Fruit fly (Drosophila melanogaster) whole organism: ENCODE measurements around the gene mRpL19.

Source experiments
- CG8478 ChIP-seq: fragments of >200 bp; optimal IDR thresholded peaks from 2 replicates; lab custom pipeline; 2018; ENCODE audit warnings: inconsistent platforms
- Dll ChIP-seq: fragments of >200 bp; optimal IDR thresholded peaks from 2 replicates; lab custom pipeline; 2017
- EcR ChIP-seq, 2 experiments: fragments of >200 bp; optimal IDR thresholded peaks; 2 replicates each; lab custom pipeline; 2017; ENCODE audit warnings: missing biosample characterization in 2 of 2, missing genetic modification characterization in 2 of 2, missing genetic modification reagents in 2 of 2
- pan ChIP-seq: fragments of >200 bp; optimal IDR thresholded peaks from 2 replicates; lab custom pipeline; 2017
- psq ChIP-seq: fragments of >200 bp; optimal IDR thresholded peaks from 2 replicates; lab custom pipeline; 2017

DNA sequence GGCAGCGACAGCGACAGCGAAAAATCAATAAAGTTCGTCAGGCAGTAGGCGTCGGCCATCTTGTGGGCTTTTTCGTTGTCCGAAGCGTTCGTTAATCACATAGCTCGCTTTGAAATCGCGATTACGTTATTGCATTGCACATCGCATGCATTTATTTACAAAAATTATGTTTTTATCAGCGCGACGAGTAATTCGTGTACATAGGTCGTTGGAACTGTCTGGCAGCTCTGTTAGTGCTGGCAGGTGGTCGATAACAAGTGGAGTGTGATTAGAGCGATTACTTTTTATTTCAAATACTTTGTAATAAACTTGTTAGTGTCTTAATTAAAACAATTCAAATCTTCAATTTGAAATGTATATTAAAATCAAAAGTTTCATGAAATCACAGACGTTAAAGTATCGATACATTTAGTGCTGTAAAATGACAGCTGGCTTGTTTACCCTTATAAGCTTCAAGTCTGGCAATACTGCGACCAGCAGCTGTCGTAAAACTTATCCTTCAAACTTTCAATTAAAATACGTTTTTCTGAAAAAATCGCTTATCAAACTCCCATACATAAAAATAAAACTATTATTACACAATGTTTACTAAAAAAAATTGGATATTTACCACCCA, 10.1 kb upstream of the mRpL19 start, which contains the start of gene CG8032:
- no peak for TF ChIP-seq pan (lab: Kevin White, UChicago)
- no peak for TF ChIP-seq CG8478 (lab: Kevin White, UChicago)
- TF ChIP-seq EcR (GFP tag; optimal IDR thresholded peaks at IDR 0.05; lab: Kevin White, UChicago): no peak
- TF ChIP-seq psq (lab: Kevin White, UChicago): no peak
- TF ChIP-seq Dll (lab: Kevin White, UChicago): no peak
